Worm (Caenorhabditis elegans): ENCODE results near the gene srj-5.

ce11 chrV:615275-615674, 37.6 kb downstream of the srj-5 start, which contains the start of gene F48G7.13:
- TF ChIP-seq W03F9.2 (tag; optimal IDR thresholded peaks at IDR 0.05) (no peak), him-1 (tag; optimal IDR thresholded peaks at IDR 0.05) (no peak), dao-5 (tag; optimal IDR thresholded peaks at IDR 0.05) (no peak)
